Worm (Caenorhabditis elegans): ENCODE data around the gene trpp-11.

Gene trpp-11

ce11 chrIII:811544-811943 lies 16.6 kb downstream of the trpp-11 start, which contains the start of gene daf-7:
Gene daf-7, plus strand, starts transcription at chrIII:811844.
- no peak for TF ChIP-seq nhr-77 (tag; optimal IDR thresholded peaks at IDR 0.05)
- TF ChIP-seq nhr-11 (tag; optimal IDR thresholded peaks at IDR 0.05): no peak
- no peak for TF ChIP-seq alr-1 (tag; optimal IDR thresholded peaks at IDR 0.05; ENCODE audit: borderline replicate concordance)
- no peak for TF ChIP-seq ztf-4 (tag; optimal IDR thresholded peaks at IDR 0.05)
- no peak for TF ChIP-seq lin-14 (GFP tag; optimal IDR thresholded peaks at IDR 0.05)
- TF ChIP-seq nhr-85 (tag): no peak
- no peak for TF ChIP-seq swsn-7 (tag; optimal IDR thresholded peaks at IDR 0.05)
- no peak for TF ChIP-seq skn-1 (tag; optimal IDR thresholded peaks at IDR 0.05)
- no peak for TF ChIP-seq nhr-76 (tag; optimal IDR thresholded peaks at IDR 0.05)
- TF ChIP-seq unc-30 (tag; optimal IDR thresholded peaks at IDR 0.05): no peak
- TF ChIP-seq ceh-82 (tag; optimal IDR thresholded peaks at IDR 0.05): no peak
- TF ChIP-seq zag-1 (tag; optimal IDR thresholded peaks at IDR 0.05): no peak
- TF ChIP-seq egl-13 (tag; optimal IDR thresholded peaks at IDR 0.05): no peak
- TF ChIP-seq nhr-71 (tag; optimal IDR thresholded peaks at IDR 0.05): no peak
- TF ChIP-seq ceh-8 (GFP tag; optimal IDR thresholded peaks at IDR 0.05): no peak
- TF ChIP-seq nhr-19 (GFP tag; conservative IDR thresholded peaks at IDR 0.05): no peak
- no peak for TF ChIP-seq ceh-90 (tag; optimal IDR thresholded peaks at IDR 0.05)
- TF ChIP-seq lsy-2 (tag; optimal IDR thresholded peaks at IDR 0.05): no peak
- no peak for TF ChIP-seq tbx-2 (tag; optimal IDR thresholded peaks at IDR 0.05)
- TF ChIP-seq efl-1 (optimal IDR thresholded peaks at IDR 0.05): no peak
- no peak for TF ChIP-seq efl-1 (GFP tag; optimal IDR thresholded peaks at IDR 0.05 in 1 of 2)

- no peak for TF ChIP-seq zag-1 (tag; optimal IDR thresholded peaks at IDR 0.05)
- no peak for TF ChIP-seq ceh-88 (GFP tag; IDR thresholded peaks at IDR 0.05)
- no peak for TF ChIP-seq unc-130 (tag; optimal IDR thresholded peaks at IDR 0.05)
- no peak for TF ChIP-seq C16A3.4 (tag; optimal IDR thresholded peaks at IDR 0.05)
- no peak for TF ChIP-seq nhr-76 (tag; optimal IDR thresholded peaks at IDR 0.05)
These were observed 20.9 kb downstream of the trpp-11 start, which contains the start of gene dac-1 for ce11 chrIII:815845-816244. Gene dac-1, plus strand, starts transcription at chrIII:816145.

- TF ChIP-seq F16B12.6 (tag; optimal IDR thresholded peaks at IDR 0.05) (no peak), lin-35 (GFP tag; optimal IDR thresholded peaks at IDR 0.05) (no peak), nhr-20 (tag; optimal IDR thresholded peaks at IDR 0.05) (no peak), Y116A8C.19 (tag; optimal IDR thresholded peaks at IDR 0.05; ENCODE audit: borderline replicate concordance) (no peak), snpc-4 (tag; optimal IDR thresholded peaks at IDR 0.05) (peak; percentile 80), unc-30 (tag; optimal IDR thresholded peaks at IDR 0.05) (no peak), sox-4 (tag; optimal IDR thresholded peaks at IDR 0.05) (peak; percentile 8), hlh-17 (GFP tag; optimal IDR thresholded peaks at IDR 0.05; ENCODE audit: borderline replicate concordance) (no peak), nhr-84 (tag; optimal IDR thresholded peaks at IDR 0.05) (no peak), rnt-1 (tag; optimal IDR thresholded peaks at IDR 0.05) (no peak), elt-3 (tag; optimal IDR thresholded peaks at IDR 0.05) (no peak), nhr-19 (GFP tag; conservative IDR thresholded peaks at IDR 0.05) (no peak)
These were observed 24.4 kb downstream of the trpp-11 start for ce11 chrIII:819313-819712.

- TF ChIP-seq unc-130 (tag; optimal IDR thresholded peaks at IDR 0.05) (peak; percentile 18), swsn-7 (tag; optimal IDR thresholded peaks at IDR 0.05) (no peak), hlh-4 (tag; optimal IDR thresholded peaks at IDR 0.05) (no peak), zip-4 (GFP tag; optimal IDR thresholded peaks at IDR 0.05) (no peak), lin-15B (tag; optimal IDR thresholded peaks at IDR 0.05) (no peak), zag-1 (tag; optimal IDR thresholded peaks at IDR 0.05) (no peak), ama-1 (optimal IDR thresholded peaks at IDR 0.05) (no peak), pqm-1 (tag; optimal IDR thresholded peaks at IDR 0.05) (no peak), isw-1 (GFP tag; IDR thresholded peaks at IDR 0.05) (no peak), sox-4 (tag; optimal IDR thresholded peaks at IDR 0.05) (no peak), lin-35 (GFP tag; optimal IDR thresholded peaks at IDR 0.05) (no peak), nhr-237 (tag; optimal IDR thresholded peaks at IDR 0.05) (no peak), lsy-2 (tag; optimal IDR thresholded peaks at IDR 0.05) (peak in 1 of 2 experiments; percentile 35), nhr-76 (tag; optimal IDR thresholded peaks at IDR 0.05) (no peak), pax-3 (tag; optimal IDR thresholded peaks at IDR 0.05) (no peak), aly-2 (tag; optimal IDR thresholded peaks at IDR 0.05) (no peak), snpc-4 (tag; optimal IDR thresholded peaks at IDR 0.05) (no peak), unc-62 (GFP tag; optimal IDR thresholded peaks at IDR 0.05) (no peak), elt-3 (tag; optimal IDR thresholded peaks at IDR 0.05) (no peak), skn-1 (tag; optimal IDR thresholded peaks at IDR 0.05) (no peak), nhr-85 (tag) (no peak), C34B4.2 (tag; optimal IDR thresholded peaks at IDR 0.05) (no peak), unc-30 (tag; optimal IDR thresholded peaks at IDR 0.05) (no peak), ceh-82 (tag; optimal IDR thresholded peaks at IDR 0.05) (no peak), nhr-28 (tag; optimal IDR thresholded peaks at IDR 0.05) (no peak), dsc-1 (tag; optimal IDR thresholded peaks at IDR 0.05) (peak; percentile 29)
These were observed 27.8 kb downstream of the trpp-11 start, which contains the start of gene clec-149 for ce11 chrIII:822546-823272. Gene clec-149, plus strand, starts transcription at chrIII:823222.

Measured in whole organism, L1 larva.